Fruit fly (Drosophila melanogaster) Kc167 (cell line): ENCODE data around the gene mirr.

Experiments used
- Myc ChIP-seq: fragments of >200 bp; optimal IDR thresholded peaks from 2 replicates; lab custom pipeline; 2017; ENCODE audit warnings: missing external identifiers
- Sin3A ChIP-seq: fragments of >200 bp; optimal IDR thresholded peaks from 2 replicates; lab custom pipeline; 2018; ENCODE audit warnings: missing external identifiers
- h ChIP-seq: fragments of >200 bp; optimal IDR thresholded peaks from 3 replicates; lab custom pipeline; 2018; ENCODE audit warnings: missing external identifiers
- insv ChIP-seq: fragments of >200 bp; optimal IDR thresholded peaks from 3 replicates; lab custom pipeline; 2018; ENCODE audit warnings: missing external identifiers
- psq ChIP-seq: fragments of >200 bp; optimal IDR thresholded peaks from 2 replicates; lab custom pipeline; 2017; ENCODE audit warnings: missing external identifiers
- ttk ChIP-seq: sonication (Bioruptor generic); optimal IDR thresholded peaks from 2 replicates; lab custom pipeline; 2017; ENCODE audit warnings: missing external identifiers

Gene mirr

DNA sequence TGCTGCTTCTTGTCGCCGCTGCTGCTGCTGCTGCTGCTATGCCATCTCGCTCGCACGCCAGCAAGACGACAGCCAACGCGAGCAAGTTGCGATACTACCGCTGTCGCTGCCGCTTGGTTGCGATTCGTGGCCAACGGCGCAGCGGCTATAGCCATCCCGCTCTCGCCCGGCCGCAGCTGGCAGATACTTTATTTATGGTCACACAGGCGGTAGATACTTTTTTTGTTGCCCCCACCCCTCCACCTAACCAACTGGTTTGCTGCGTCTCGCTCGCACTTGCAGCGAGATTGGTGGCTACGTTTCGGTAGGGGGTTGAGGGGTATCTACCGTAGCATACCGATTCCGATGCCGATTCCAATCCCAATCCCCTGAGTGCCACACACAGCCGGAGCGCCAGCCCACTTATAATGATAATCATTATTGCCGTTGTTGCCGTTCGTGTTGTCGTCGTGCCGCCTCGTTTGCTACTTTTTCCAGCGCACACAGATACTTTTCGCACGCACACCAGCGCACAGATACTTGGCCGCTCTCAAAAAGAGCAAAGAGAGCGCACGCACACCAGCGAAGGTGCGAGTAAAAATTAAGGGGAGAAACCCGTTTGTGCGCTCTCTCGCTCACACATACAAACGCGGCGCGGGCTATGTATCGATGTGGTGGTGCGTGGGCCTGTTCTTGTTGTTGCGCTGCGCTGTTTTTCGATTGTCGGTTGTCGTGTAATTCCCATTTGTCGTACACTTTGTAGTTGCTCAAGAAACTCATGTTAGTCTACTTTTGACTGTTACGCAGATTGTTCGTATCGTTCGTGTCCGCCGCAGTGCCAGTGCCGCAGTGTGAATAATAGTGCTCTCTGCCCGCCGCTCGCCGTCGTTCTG, at the start of gene mirr:
mirr (plus strand) TSS at position 759 of the 872 bp plus-strand sequence.
- TF ChIP-seq insv (lab: Kevin White, UChicago) (no peak), ttk (no peak), Myc (lab: Kevin White, UChicago) (no peak), h (lab: Kevin White, UChicago) (no peak), Sin3A (no peak), psq (lab: Kevin White, UChicago) (no peak)

DNA sequence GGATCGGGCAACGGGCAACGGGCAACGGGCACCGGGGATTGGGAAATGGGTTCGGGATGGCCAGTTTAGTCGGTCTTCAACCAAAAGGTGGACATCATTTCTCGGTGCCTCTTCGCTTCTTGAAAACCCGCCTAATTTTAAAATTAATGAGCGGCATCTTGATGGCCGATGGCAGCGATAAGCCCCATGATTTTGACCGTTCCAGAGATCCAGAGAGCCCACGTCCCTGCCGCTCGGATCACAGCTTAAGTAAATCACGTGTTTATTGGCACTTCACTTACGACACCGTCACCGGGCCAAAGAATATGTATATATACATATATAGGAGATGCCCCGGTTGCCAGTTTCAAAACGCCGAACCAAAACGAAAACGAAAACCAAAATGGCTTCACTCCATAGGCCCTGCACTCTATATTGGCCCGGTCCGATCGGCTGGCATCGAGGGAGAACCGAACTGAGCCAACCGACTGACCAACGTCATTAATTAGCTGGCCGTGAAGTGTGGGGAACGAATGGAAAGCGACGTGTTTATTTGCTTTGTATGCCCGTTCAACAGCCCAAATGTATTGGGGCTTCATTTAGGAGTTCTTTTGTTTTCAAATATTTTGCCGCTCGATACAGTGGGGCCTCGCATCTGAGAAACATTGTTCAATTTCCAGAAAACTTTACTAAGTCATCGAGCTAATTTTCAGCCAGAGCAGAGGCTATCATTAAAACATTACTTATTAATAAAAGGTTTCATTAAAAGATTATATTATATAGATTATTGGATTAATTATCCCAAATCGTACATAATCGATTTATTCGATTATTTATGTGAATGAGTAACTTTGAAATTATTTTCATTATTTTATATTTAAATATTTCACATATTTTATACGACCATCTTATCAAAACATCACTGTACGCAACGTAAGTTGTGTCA, 49.4 kb upstream of the mirr start:
- TF ChIP-seq psq (lab: Kevin White, UChicago) (no peak), h (lab: Kevin White, UChicago) (no peak), ttk (no peak), Sin3A (no peak), Myc (lab: Kevin White, UChicago) (no peak), insv (lab: Kevin White, UChicago) (no peak)

- TF ChIP-seq insv (lab: Kevin White, UChicago) (no peak), h (lab: Kevin White, UChicago) (no peak), Myc (lab: Kevin White, UChicago) (no peak), ttk (no peak), psq (lab: Kevin White, UChicago) (no peak), Sin3A (no peak)
These were observed 47.3 kb upstream of the mirr start for dm6 chr3L:12646102-12646501.

DNA sequence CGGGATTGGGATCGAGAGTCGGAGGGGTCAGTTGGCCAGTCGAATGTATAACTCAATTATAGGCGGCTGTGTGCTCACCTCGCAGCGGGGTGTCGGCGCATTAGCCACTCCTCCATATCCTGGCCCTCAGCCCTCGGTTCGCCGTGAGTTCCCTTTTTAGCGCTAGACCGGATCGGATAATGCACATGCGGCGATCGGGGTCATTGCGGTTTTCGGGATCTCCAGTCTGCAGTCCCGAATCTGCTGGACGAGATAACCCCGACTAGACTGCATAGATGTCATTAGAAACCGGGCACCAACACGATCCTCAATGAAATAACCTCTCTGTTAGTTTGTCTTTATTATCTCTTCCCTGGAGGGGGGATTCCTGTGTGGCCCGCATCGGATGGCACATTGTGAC, 46.1 kb upstream of the mirr start:
- TF ChIP-seq psq (lab: Kevin White, UChicago) (no peak), Myc (lab: Kevin White, UChicago) (no peak), Sin3A (no peak), insv (lab: Kevin White, UChicago) (no peak), h (lab: Kevin White, UChicago) (no peak)

DNA sequence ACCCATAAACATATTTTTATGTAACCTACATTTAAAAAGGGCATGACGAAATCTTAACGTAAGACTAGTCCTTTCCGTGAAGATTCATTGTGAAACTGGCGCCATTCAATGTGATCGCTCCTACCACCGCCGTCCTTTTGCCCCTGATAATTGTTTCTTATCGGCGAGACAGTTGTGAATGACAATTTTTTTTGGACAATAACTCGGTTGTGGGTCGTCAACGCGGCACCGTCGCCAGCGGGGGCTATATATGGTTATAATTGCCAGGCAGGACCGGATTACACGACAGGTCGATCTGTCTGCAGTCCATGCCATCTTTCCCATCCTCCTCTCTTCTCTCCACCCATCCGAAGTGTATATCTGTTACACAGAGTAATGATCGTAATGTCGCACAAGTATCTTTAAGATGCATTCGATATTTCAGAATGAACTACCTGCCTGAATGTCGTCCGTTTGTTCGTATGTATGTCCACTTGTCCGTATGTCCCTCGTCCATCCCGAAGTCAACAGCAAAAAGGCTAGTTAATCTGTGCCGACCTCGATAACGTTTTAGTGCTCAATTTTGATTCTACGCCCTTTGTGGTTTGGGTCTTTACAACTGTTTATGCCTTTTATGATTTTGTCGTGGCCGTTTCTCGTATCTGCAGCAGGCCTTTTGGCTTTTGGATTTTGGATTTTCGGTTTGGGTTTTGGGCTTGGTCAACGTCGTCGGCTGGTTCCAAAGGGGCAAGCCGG, 44.2 kb upstream of the mirr start:
- TF ChIP-seq psq (lab: Kevin White, UChicago) (no peak), ttk (no peak), Myc (lab: Kevin White, UChicago) (no peak), h (lab: Kevin White, UChicago) (no peak), Sin3A (no peak), insv (lab: Kevin White, UChicago) (no peak)

- TF ChIP-seq insv (lab: Kevin White, UChicago): no peak
- TF ChIP-seq psq (lab: Kevin White, UChicago): no peak
- TF ChIP-seq Myc (lab: Kevin White, UChicago): no peak
- no peak for TF ChIP-seq Sin3A
- TF ChIP-seq ttk: no peak
- no peak for TF ChIP-seq h (lab: Kevin White, UChicago)
These were observed 41.9 kb upstream of the mirr start for dm6 chr3L:12651544-12651943.

DNA sequence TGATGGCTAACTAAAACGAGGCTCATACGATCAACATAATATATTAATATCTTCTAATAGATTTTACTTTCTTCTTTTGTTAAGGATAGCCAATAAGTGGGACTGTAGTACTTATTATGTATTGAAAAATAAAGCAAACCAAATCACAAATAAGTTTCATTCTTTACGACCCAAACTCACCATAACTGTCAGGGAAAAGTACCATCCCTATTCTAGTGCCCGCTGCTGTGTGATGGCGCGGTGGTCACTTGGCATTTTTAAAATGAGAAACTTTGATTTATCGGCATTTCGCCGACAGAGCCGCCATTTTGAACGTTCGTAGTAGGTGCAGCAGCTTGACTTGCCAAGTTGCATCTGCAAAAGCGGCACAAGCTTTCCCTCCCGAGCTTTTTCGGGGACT, 40.8 kb upstream of the mirr start:
- no peak for TF ChIP-seq insv (lab: Kevin White, UChicago)
- TF ChIP-seq psq (lab: Kevin White, UChicago): no peak
- no peak for TF ChIP-seq h (lab: Kevin White, UChicago)
- no peak for TF ChIP-seq Sin3A
- no peak for TF ChIP-seq Myc (lab: Kevin White, UChicago)
- no peak for TF ChIP-seq ttk

- TF ChIP-seq ttk (no peak), insv (lab: Kevin White, UChicago) (no peak), Sin3A (no peak), h (lab: Kevin White, UChicago) (no peak), Myc (lab: Kevin White, UChicago) (no peak), psq (lab: Kevin White, UChicago) (no peak)
These were observed 40.3 kb upstream of the mirr start for dm6 chr3L:12653124-12653523.

DNA sequence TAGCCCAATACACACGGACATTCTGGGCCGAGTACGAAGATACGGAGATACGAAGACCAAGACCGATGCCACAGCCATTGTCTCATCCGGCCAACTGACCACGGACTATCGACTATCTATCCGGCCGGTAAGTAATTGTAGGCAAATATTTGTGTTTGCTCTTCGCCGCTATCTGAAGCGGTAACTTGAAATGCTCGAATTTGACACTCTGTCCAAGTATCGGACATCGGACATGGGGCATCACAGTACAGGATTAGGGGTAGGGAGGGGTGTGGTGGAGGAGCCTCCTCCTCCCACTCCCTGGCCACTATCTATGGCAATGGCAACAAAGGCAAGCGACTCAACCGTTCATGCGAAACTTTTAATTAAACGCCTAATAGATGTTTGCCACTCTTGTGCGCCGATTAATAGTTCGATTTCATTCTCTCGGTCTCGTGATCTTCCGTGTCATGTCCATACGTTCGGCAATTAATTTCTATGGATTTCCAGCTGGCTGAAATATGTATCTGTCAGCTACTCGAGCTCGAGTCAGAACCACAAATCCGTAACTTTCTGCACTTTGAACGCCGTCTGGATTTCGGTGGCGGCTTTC, 37.3 kb upstream of the mirr start:
- no peak for TF ChIP-seq h (lab: Kevin White, UChicago)
- TF ChIP-seq psq (lab: Kevin White, UChicago): no peak
- no peak for TF ChIP-seq ttk
- no peak for TF ChIP-seq Sin3A
- TF ChIP-seq insv (lab: Kevin White, UChicago): no peak
- no peak for TF ChIP-seq Myc (lab: Kevin White, UChicago)

dm6 chr3L:12657977-12658376, 35.5 kb upstream of the mirr start:
- TF ChIP-seq h (lab: Kevin White, UChicago) (no peak), psq (lab: Kevin White, UChicago) (no peak), insv (lab: Kevin White, UChicago) (no peak), ttk (no peak), Myc (lab: Kevin White, UChicago) (no peak), Sin3A (no peak)

- no peak for TF ChIP-seq psq (lab: Kevin White, UChicago)
- TF ChIP-seq Sin3A: no peak
- TF ChIP-seq h (lab: Kevin White, UChicago): no peak
- TF ChIP-seq Myc (lab: Kevin White, UChicago): no peak
- TF ChIP-seq ttk: no peak
- no peak for TF ChIP-seq insv (lab: Kevin White, UChicago)
These were observed 25.9 kb upstream of the mirr start for dm6 chr3L:12667534-12667933.
